Worm (Caenorhabditis elegans) whole organism, L4/young adult: ENCODE data around the gene ZK185.3.

Source experiments
- dao-5 ChIP-seq: sonication (generic microtip); optimal IDR thresholded peaks from 2 replicates; lab custom pipeline; 2016; ENCODE audit warnings: missing genotype, missing genetic modification characterization, moderate library complexity, missing compliant biosample characterization
- him-1 ChIP-seq: sonication (generic microtip); optimal IDR thresholded peaks from 2 replicates; lab custom pipeline; 2016; ENCODE audit warnings: missing genotype, missing genetic modification reagents, missing genetic modification characterization, missing compliant biosample characterization

DNA sequence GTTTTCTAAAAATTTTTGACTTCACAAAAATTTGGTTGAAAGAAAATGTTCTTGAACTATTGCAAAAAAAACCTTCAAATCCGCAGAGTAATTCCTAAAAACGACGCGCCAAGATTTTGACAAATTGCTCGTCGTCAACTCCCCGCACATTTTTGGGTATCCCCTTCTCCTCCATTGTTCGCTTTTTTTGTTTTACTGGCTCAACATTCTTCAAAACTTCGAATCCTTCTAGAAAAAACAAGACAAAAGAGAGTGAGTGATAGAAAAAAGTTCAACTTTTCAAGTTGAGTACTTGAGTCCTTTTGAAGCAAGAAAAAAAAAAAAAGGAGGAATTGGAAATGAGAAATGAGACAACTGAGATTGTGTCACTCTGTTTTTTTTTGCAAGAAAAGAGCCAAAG is 46.6 kb upstream of the ZK185.3 start:
- TF ChIP-seq dao-5 (tag; lab: Kevin White, UChicago) (no peak), him-1 (tag; lab: Kevin White, UChicago) (no peak)
